Fruit fly (Drosophila melanogaster): ENCODE results near the gene CG8519.

The CG8519 gene

dm6 chr3L:6708995-6709606 is 4.4 kb downstream of the CG8519 start (continued):
- TF ChIP-seq Sox100B (GFP tag; optimal IDR thresholded peaks at IDR 0.05) = peak; percentile 71
- peak; percentile 93 for TF ChIP-seq Asciz (GFP tag; optimal IDR thresholded peaks at IDR 0.05)
- TF ChIP-seq dm (GFP tag; optimal IDR thresholded peaks at IDR 0.05) = no peak
- peak; percentile 2 for TF ChIP-seq CG10565 (GFP tag; optimal IDR thresholded peaks at IDR 0.05)
- TF ChIP-seq ranshi (GFP tag; IDR thresholded peaks at IDR 0.05) = peak; percentile 80
- peak; percentile 74 for TF ChIP-seq CG3847 (GFP tag; IDR thresholded peaks at IDR 0.05)
- TF ChIP-seq gce (GFP tag; IDR thresholded peaks at IDR 0.05) = peak; percentile 83; the same call in 2 of the 3 replicates
- TF ChIP-seq her (GFP tag; optimal IDR thresholded peaks at IDR 0.05) = peak; percentile 70
- peak; percentile 78 for TF ChIP-seq D19B (GFP tag; optimal IDR thresholded peaks at IDR 0.05)
- no peak for TF ChIP-seq Lim3 (GFP tag; IDR thresholded peaks at IDR 0.05)
- peak; percentile 50; the same call in 1 of the 2 replicates for TF ChIP-seq klu (GFP tag; IDR thresholded peaks at IDR 0.05)
- TF ChIP-seq Hey (tag; optimal IDR thresholded peaks at IDR 0.05) = peak; percentile 51
- peak; percentile 36 for TF ChIP-seq CG18262 (tag; optimal IDR thresholded peaks at IDR 0.05)
- TF ChIP-seq CG16815 (GFP tag; optimal IDR thresholded peaks at IDR 0.05) = peak; percentile 30
- peak; percentile 60 for TF ChIP-seq TFAM (GFP tag; optimal IDR thresholded peaks at IDR 0.05)
- TF ChIP-seq fu2 (GFP tag; optimal IDR thresholded peaks at IDR 0.05) = peak; percentile 53
- TF ChIP-seq Sox102F (GFP tag; optimal IDR thresholded peaks at IDR 0.05) = peak; percentile 79
- peak; percentile 84 for TF ChIP-seq maf-S (GFP tag; optimal IDR thresholded peaks at IDR 0.05)
- peak; percentile 90 for TF ChIP-seq CG6854 (GFP tag; optimal IDR thresholded peaks at IDR 0.05)
- TF ChIP-seq gcm2 (GFP tag; optimal IDR thresholded peaks at IDR 0.05) = peak; percentile 41
- TF ChIP-seq CG13624 (GFP tag; optimal IDR thresholded peaks at IDR 0.05) = peak; percentile 74
- TF ChIP-seq Rfx (GFP tag; IDR thresholded peaks at IDR 0.05) = peak; percentile 95
- TF ChIP-seq ind (GFP tag; optimal IDR thresholded peaks at IDR 0.05) = peak; percentile 66
- TF ChIP-seq CG32532 (GFP tag; IDR thresholded peaks at IDR 0.05) = peak; percentile 94
- no peak for TF ChIP-seq bowl (GFP tag; IDR thresholded peaks at IDR 0.05)
- TF ChIP-seq NfI (GFP tag; optimal IDR thresholded peaks at IDR 0.05) = peak; percentile 96
- no peak for TF ChIP-seq CG32767 (GFP tag; IDR thresholded peaks at IDR 0.05)
- peak; percentile 45 for TF ChIP-seq Adf1 (GFP tag; IDR thresholded peaks at IDR 0.05)
- peak; percentile 94 for TF ChIP-seq Meics (GFP tag; optimal IDR thresholded peaks at IDR 0.05)
- TF ChIP-seq CG15269 (tag; optimal IDR thresholded peaks at IDR 0.05) = peak; percentile 79
- TF ChIP-seq NK7.1 (GFP tag; optimal IDR thresholded peaks at IDR 0.05) = peak; percentile 59
- no peak for TF ChIP-seq CkIIα-i1 (GFP tag; IDR thresholded peaks at IDR 0.05)
- no peak for TF ChIP-seq zen (tag; optimal IDR thresholded peaks at IDR 0.05)
- TF ChIP-seq fru (optimal IDR thresholded peaks at IDR 0.05) = no peak
- TF ChIP-seq Ets97D (GFP tag; optimal IDR thresholded peaks at IDR 0.05) = peak; percentile 100
- TF ChIP-seq grn (GFP tag; optimal IDR thresholded peaks at IDR 0.05) = peak; percentile 63
- TF ChIP-seq Atf3 (GFP tag; optimal IDR thresholded peaks at IDR 0.05) = peak; percentile 44
- TF ChIP-seq Drgx (GFP tag; IDR thresholded peaks at IDR 0.05) = peak; percentile 35; the same call in 1 of the 2 replicates
- TF ChIP-seq CG4707 (GFP tag; optimal IDR thresholded peaks at IDR 0.05) = peak; percentile 82
- TF ChIP-seq Trl (optimal IDR thresholded peaks at IDR 0.05) = no peak
- TF ChIP-seq Trl (GFP tag; optimal IDR thresholded peaks at IDR 0.05) = peak; percentile 96
- peak; percentile 84 for TF ChIP-seq wdn (GFP tag; IDR thresholded peaks at IDR 0.05)
- peak; percentile 49; the same call in 1 of the 2 replicates for TF ChIP-seq cas (GFP tag; IDR thresholded peaks at IDR 0.05)
- TF ChIP-seq CG3281 (GFP tag; optimal IDR thresholded peaks at IDR 0.05) = peak; percentile 94
- TF ChIP-seq CG3995 (GFP tag; optimal IDR thresholded peaks at IDR 0.05) = peak; percentile 69
- TF ChIP-seq CG34376 (GFP tag; optimal IDR thresholded peaks at IDR 0.05) = peak; percentile 96
- peak; percentile 47 for TF ChIP-seq fd96Cb (tag; optimal IDR thresholded peaks at IDR 0.05)
- TF ChIP-seq CG10431 (GFP tag; optimal IDR thresholded peaks at IDR 0.05) = peak; percentile 62
- TF ChIP-seq ase (GFP tag; IDR thresholded peaks at IDR 0.05) = peak; percentile 91
- peak; percentile 80 for TF ChIP-seq slp2 (GFP tag; optimal IDR thresholded peaks at IDR 0.05)
- peak; percentile 80 for TF ChIP-seq ham (GFP tag; IDR thresholded peaks at IDR 0.05)
- TF ChIP-seq disco-r (GFP tag; optimal IDR thresholded peaks at IDR 0.05) = peak; percentile 90

All from whole organism, embryonic.